Fruit fly (Drosophila melanogaster) whole organism, embryonic: ENCODE results near the gene bmm.

Experiments used
- B-H1 ChIP-seq: fragments of 200-800 bp; sonication (Bioruptor generic); IDR thresholded peaks from 3 replicates; pipeline ENCODE4 v1.3.6; 2022; ENCODE audit warnings: missing biosample characterization, missing genetic modification characterization
- BtbVII ChIP-seq: fragments of 200-800 bp; sonication (Bioruptor generic); optimal IDR thresholded peaks from 3 replicates; lab custom pipeline; 2017; ENCODE audit warnings: missing biosample characterization, mild to moderate bottlenecking, missing genetic modification characterization
- CG10147 ChIP-seq: fragments of 200-800 bp; sonication (Bioruptor generic); optimal IDR thresholded peaks from 2 replicates; lab custom pipeline; 2019; ENCODE audit warnings: missing biosample characterization, mild to moderate bottlenecking, missing genetic modification characterization, moderate library complexity
- CG10462 ChIP-seq: fragments of 200-800 bp; sonication (Bioruptor generic); optimal IDR thresholded peaks from 2 replicates; lab custom pipeline; 2016; ENCODE audit warnings: missing biosample characterization, missing genetic modification characterization
- CG11085 ChIP-seq: fragments of 200-800 bp; sonication (Bioruptor generic); IDR thresholded peaks from 2 replicates; pipeline ENCODE4 v1.3.6; 2022; ENCODE audit warnings: missing biosample characterization, missing genetic modification characterization
- CG1233 ChIP-seq: fragments of 200-800 bp; sonication (Bioruptor generic); optimal IDR thresholded peaks from 4 replicates; lab custom pipeline; 2018; ENCODE audit warnings: missing biosample characterization, mild to moderate bottlenecking, missing genetic modification characterization
- CG13775 ChIP-seq: fragments of 200-800 bp; sonication (Bioruptor generic); optimal IDR thresholded peaks from 3 replicates; lab custom pipeline; 2017; ENCODE audit warnings: missing biosample characterization, mild to moderate bottlenecking, missing genetic modification characterization
- CG14860 ChIP-seq: fragments of 200-800 bp; sonication (Bioruptor generic); IDR thresholded peaks from 3 replicates; pipeline ENCODE4 v1.3.6; 2022; ENCODE audit warnings: missing biosample characterization, missing genetic modification characterization; ENCODE audit not compliant: partially characterized antibody
- CG15601 ChIP-seq: fragments of 200-800 bp; sonication (Bioruptor generic); optimal IDR thresholded peaks from 3 replicates; lab custom pipeline; 2019; ENCODE audit warnings: missing biosample characterization, mild to moderate bottlenecking, missing genetic modification characterization, moderate library complexity
- CG16813 ChIP-seq: fragments of 200-800 bp; sonication (Bioruptor generic); IDR thresholded peaks from 3 replicates; pipeline ENCODE4 v1.3.6; 2022; ENCODE audit warnings: missing biosample characterization, missing genetic modification characterization; ENCODE audit not compliant: partially characterized antibody
- CG18476 ChIP-seq: fragments of 200-800 bp; sonication (Bioruptor generic); optimal IDR thresholded peaks from 2 replicates; lab custom pipeline; 2016; ENCODE audit warnings: missing biosample characterization, mild to moderate bottlenecking, missing genetic modification characterization
- CG18599 ChIP-seq: fragments of 200-800 bp; sonication (Bioruptor generic); optimal IDR thresholded peaks from 3 replicates; lab custom pipeline; 2017; ENCODE audit warnings: missing biosample characterization, missing genetic modification characterization, mild to moderate bottlenecking, moderate library complexity, missing genetic modification reagents
- CG30020 ChIP-seq: fragments of 200-800 bp; optimal IDR thresholded peaks from 2 replicates; lab custom pipeline; 2019; ENCODE audit warnings: missing biosample characterization, mild to moderate bottlenecking, missing genetic modification characterization, moderate library complexity
- CG33213 ChIP-seq: fragments of 200-800 bp; sonication (Bioruptor generic); optimal IDR thresholded peaks from 3 replicates; lab custom pipeline; 2016; ENCODE audit warnings: missing biosample characterization, missing genetic modification characterization
- CG3726 ChIP-seq: fragments of 200-800 bp; sonication (Bioruptor generic); IDR thresholded peaks from 3 replicates; pipeline ENCODE4, ENCODE4 v1.3.6; 2022; ENCODE audit warnings: missing biosample characterization, missing genetic modification characterization
- CG4707 ChIP-seq: fragments of 200-800 bp; sonication (Bioruptor generic); optimal IDR thresholded peaks from 2 replicates; lab custom pipeline; 2018; ENCODE audit warnings: missing biosample characterization, mild to moderate bottlenecking, missing genetic modification characterization, moderate library complexity
- CG5953 ChIP-seq: fragments of 200-800 bp; sonication (Bioruptor generic); IDR thresholded peaks from 2 replicates; pipeline ENCODE4 v1.3.6; 2022; ENCODE audit warnings: missing biosample characterization, missing genetic modification characterization
- CG6689 ChIP-seq: fragments of 200-800 bp; sonication (Bioruptor generic); IDR thresholded peaks from 2 replicates; pipeline ENCODE4 v1.3.6; 2022; ENCODE audit warnings: missing biosample characterization, missing genetic modification characterization
- CG6791 ChIP-seq: fragments of 200-800 bp; sonication (Bioruptor generic); IDR thresholded peaks from 3 replicates; pipeline ENCODE4 v1.3.6; 2022; ENCODE audit warnings: missing biosample characterization, missing genetic modification characterization; ENCODE audit not compliant: partially characterized antibody
- CG7963 ChIP-seq: fragments of 200-800 bp; sonication (Bioruptor generic); IDR thresholded peaks from 3 replicates; pipeline ENCODE4 v1.3.6; 2022; ENCODE audit warnings: missing biosample characterization, missing genetic modification characterization; ENCODE audit not compliant: partially characterized antibody
- CG9727 ChIP-seq: fragments of 200-800 bp; sonication (Bioruptor generic); optimal IDR thresholded peaks from 3 replicates; lab custom pipeline; 2017; ENCODE audit warnings: missing biosample characterization, mild to moderate bottlenecking, missing genetic modification characterization
- CG9797 ChIP-seq: fragments of 200-800 bp; sonication (Bioruptor generic); optimal IDR thresholded peaks from 3 replicates; lab custom pipeline; 2018; ENCODE audit warnings: missing biosample characterization, mild to moderate bottlenecking, missing genetic modification characterization
- CTCF ChIP-seq: fragments of 200-800 bp; sonication (Bioruptor generic); optimal IDR thresholded peaks from 2 replicates; lab custom pipeline; 2017; ENCODE audit warnings: missing biosample characterization, mild to moderate bottlenecking, missing genetic modification characterization, moderate library complexity
- Deaf1 ChIP-seq: fragments of 200-800 bp; optimal IDR thresholded peaks from 3 replicates; lab custom pipeline; 2019; ENCODE audit warnings: missing biosample characterization, mild to moderate bottlenecking, missing genetic modification characterization, moderate library complexity
- Dfd ChIP-seq, 2 experiments: fragments of >200 bp; optimal IDR thresholded peaks; 2 replicates each; lab custom pipeline; 2017; ENCODE audit warnings: missing biosample characterization in 2 of 2, missing genetic modification characterization in 2 of 2
- ERR ChIP-seq: fragments of 200-800 bp; sonication (Bioruptor generic); optimal IDR thresholded peaks from 2 replicates; lab custom pipeline; 2016; ENCODE audit warnings: missing biosample characterization, missing genetic modification characterization
- Fer3 ChIP-seq: fragments of 200-800 bp; sonication (Bioruptor generic); optimal IDR thresholded peaks from 2 replicates; lab custom pipeline; 2018; ENCODE audit warnings: missing biosample characterization, mild to moderate bottlenecking, missing genetic modification characterization, moderate library complexity
- Gsc ChIP-seq: fragments of 200-800 bp; sonication (Bioruptor generic); IDR thresholded peaks from 2 replicates; pipeline ENCODE4 v1.3.6; 2022; ENCODE audit warnings: missing biosample characterization, missing genetic modification characterization
- Gug ChIP-seq: fragments of 200-800 bp; sonication (Bioruptor generic); IDR thresholded peaks from 4 replicates; pipeline ENCODE4 v1.3.6; 2022; ENCODE audit warnings: missing biosample characterization, missing genetic modification characterization
- HLH54F ChIP-seq: fragments of 200-800 bp; sonication (Bioruptor generic); optimal IDR thresholded peaks from 3 replicates; lab custom pipeline; 2016; ENCODE audit warnings: missing biosample characterization, missing genetic modification characterization
- Hand ChIP-seq: fragments of 200-800 bp; sonication (Bioruptor generic); optimal IDR thresholded peaks from 2 replicates; lab custom pipeline; 2017; ENCODE audit warnings: mild to moderate bottlenecking, missing biosample characterization, missing genetic modification reagents, missing genetic modification characterization
- HmgZ ChIP-seq: fragments of 200-800 bp; sonication (Bioruptor generic); optimal IDR thresholded peaks from 2 replicates; lab custom pipeline; 2018; ENCODE audit warnings: missing biosample characterization, mild to moderate bottlenecking, missing genetic modification characterization
- Med ChIP-seq: fragments of 200-800 bp; sonication (Bioruptor generic); peaks from one replicate; lab custom pipeline; 2016; ENCODE audit warnings: missing biosample characterization, missing genetic modification characterization, mild to moderate bottlenecking, inconsistent platforms, moderate library complexity
- Nf-YC ChIP-seq: fragments of 200-800 bp; optimal IDR thresholded peaks from 3 replicates; lab custom pipeline; 2019; ENCODE audit warnings: missing biosample characterization, mild to moderate bottlenecking, missing genetic modification characterization, moderate library complexity
- Opbp ChIP-seq: fragments of 200-800 bp; sonication (Bioruptor generic); IDR thresholded peaks from 3 replicates; pipeline ENCODE4 v1.3.6; 2022; ENCODE audit warnings: missing biosample characterization, missing genetic modification characterization; ENCODE audit not compliant: partially characterized antibody
- Ptx1 ChIP-seq: fragments of 200-800 bp; sonication (Bioruptor generic); IDR thresholded peaks from 2 replicates; pipeline ENCODE4 v1.3.6; 2022; ENCODE audit warnings: missing biosample characterization, missing genetic modification characterization
- Xrp1 ChIP-seq: fragments of 200-800 bp; sonication (Bioruptor generic); IDR thresholded peaks from 2 replicates; pipeline ENCODE4 v1.3.6; 2022; ENCODE audit warnings: missing biosample characterization, missing genetic modification characterization
- bab2 ChIP-seq: fragments of 200-800 bp; sonication (Bioruptor generic); optimal IDR thresholded peaks from 2 replicates; lab custom pipeline; 2016; ENCODE audit warnings: missing biosample characterization, missing genetic modification characterization
- crp ChIP-seq, 2 experiments: fragments of 200-800 bp; sonication (Bioruptor generic); optimal IDR thresholded peaks; 2 replicates in 1 of 2; 3 replicates in 1 of 2; lab custom pipeline; 2017; ENCODE audit warnings: missing biosample characterization in 2 of 2, missing genetic modification characterization in 2 of 2, mild to moderate bottlenecking in 1 of 2, moderate library complexity in 1 of 2
- disco-r ChIP-seq: fragments of 200-800 bp; sonication (Bioruptor generic); optimal IDR thresholded peaks from 2 replicates; lab custom pipeline; 2016; ENCODE audit warnings: missing biosample characterization, missing genetic modification characterization
- dpn ChIP-seq, 2 experiments: fragments of 200-800 bp; sonication (Bioruptor generic); optimal IDR thresholded peaks; 3 replicates each; lab custom pipeline; 2016; ENCODE audit warnings: missing biosample characterization in 2 of 2, missing genetic modification characterization in 2 of 2
- ham ChIP-seq: fragments of 200-800 bp; sonication (Bioruptor generic); IDR thresholded peaks from 2 replicates; pipeline ENCODE4 v1.3.6; 2022; ENCODE audit warnings: missing biosample characterization, missing genetic modification characterization
- lab ChIP-seq: fragments of 200-800 bp; sonication (Bioruptor generic); optimal IDR thresholded peaks from 3 replicates; lab custom pipeline; 2017; ENCODE audit warnings: missing biosample characterization, missing genetic modification characterization, mild to moderate bottlenecking, moderate library complexity, missing genetic modification reagents
- nerfin-2 ChIP-seq: fragments of 200-800 bp; sonication (Bioruptor generic); IDR thresholded peaks from 2 replicates; pipeline ENCODE4 v1.3.6; 2022; ENCODE audit warnings: missing biosample characterization, missing genetic modification characterization; ENCODE audit not compliant: partially characterized antibody
- pho ChIP-seq: fragments of 200-800 bp; sonication (Bioruptor generic); optimal IDR thresholded peaks from 2 replicates; lab custom pipeline; 2016; ENCODE audit warnings: missing biosample characterization, missing genetic modification characterization
- salm ChIP-seq: fragments of 200-800 bp; sonication (Bioruptor generic); optimal IDR thresholded peaks from 2 replicates; lab custom pipeline; 2018; ENCODE audit warnings: missing biosample characterization, mild to moderate bottlenecking, missing genetic modification characterization
- tna ChIP-seq: fragments of 200-800 bp; sonication (Bioruptor generic); IDR thresholded peaks from 2 replicates; pipeline ENCODE4 v1.3.6; 2022; ENCODE audit warnings: missing biosample characterization, missing genetic modification characterization; ENCODE audit not compliant: partially characterized antibody
- vvl ChIP-seq: fragments of 200-800 bp; sonication (Bioruptor generic); IDR thresholded peaks from 2 replicates; pipeline ENCODE4 v1.3.6; 2022; ENCODE audit warnings: missing biosample characterization, missing genetic modification characterization

bmm gene

dm6 chr3L:14759984-14760626 is 26.1 kb downstream of the bmm start (continued):
- TF ChIP-seq CG6791 (GFP tag; lab: Robert Waterston, UW) (0 out of 3 replicates have a peak, but pooled peaks have one; percentile 44), dpn (GFP tag; optimal IDR thresholded peaks at IDR 0.05; lab: Kevin White, UChicago) (peak; percentile 71 to 78), B-H1 (GFP tag; lab: Robert Waterston, UW) (peak; percentile 38; the same call in 1 of the 3 replicates), BtbVII (GFP tag; lab: Kevin White, UChicago) (peak; percentile 41), bab2 (GFP tag; lab: Kevin White, UChicago) (peak; percentile 69), Hand (GFP tag; lab: Kevin White, UChicago) (peak; percentile 21), salm (tag; lab: Kevin White, UChicago) (peak; percentile 25), CG11085 (GFP tag; lab: Robert Waterston, UW) (peak; percentile 27; the same call in 1 of the 2 replicates), ham (GFP tag; lab: Robert Waterston, UW) (no peak), Deaf1 (tag; lab: Kevin White, UChicago) (no peak), Gug (GFP tag; lab: Robert Waterston, UW) (peak; percentile 58; the same call in 2 of the 4 replicates), CG13775 (GFP tag; lab: Kevin White, UChicago) (peak; percentile 57), CG3726 (GFP tag; lab: Robert Waterston, UW) (no peak), disco-r (GFP tag; lab: Kevin White, UChicago) (peak; percentile 23), CG30020 (tag; lab: Kevin White, UChicago) (no peak), Gsc (no peak), CG9797 (GFP tag; lab: Kevin White, UChicago) (peak; percentile 12), CG18476 (peak; percentile 45), CG33213 (GFP tag; lab: Kevin White, UChicago) (no peak), lab (GFP tag; lab: Kevin White, UChicago) (peak; percentile 58), Opbp (GFP tag; lab: Robert Waterston, UW) (peak; percentile 44; the same call in 1 of the 3 replicates), CG7963 (GFP tag; lab: Robert Waterston, UW) (no peak), Xrp1 (peak; percentile 78), vvl (GFP tag; lab: Robert Waterston, UW) (peak; percentile 60), CG10147 (GFP tag; lab: Kevin White, UChicago) (peak; percentile 35), CG15601 (tag; lab: Kevin White, UChicago) (peak; percentile 55), ERR (GFP tag; lab: Kevin White, UChicago) (no peak), pho (GFP tag; lab: Kevin White, UChicago) (peak; percentile 42), crp (GFP tag; optimal IDR thresholded peaks at IDR 0.05; lab: Kevin White, UChicago) (peak in 1 of 2 experiments; percentile 35), tna (GFP tag; lab: Robert Waterston, UW) (0 out of 2 replicates have a peak, but pooled peaks have one; percentile 18), HLH54F (GFP tag; lab: Kevin White, UChicago) (peak; percentile 30), CG9727 (GFP tag; lab: Kevin White, UChicago) (peak; percentile 40), nerfin-2 (GFP tag; lab: Robert Waterston, UW) (peak; percentile 30; the same call in 1 of the 2 replicates), CTCF (GFP tag; lab: Kevin White, UChicago) (no peak), HmgZ (tag; lab: Kevin White, UChicago) (peak; percentile 42), CG18599 (GFP tag; lab: Kevin White, UChicago) (peak; percentile 66), Fer3 (peak; percentile 71), Ptx1 (GFP tag; lab: Robert Waterston, UW) (peak; percentile 76), Nf-YC (tag; lab: Kevin White, UChicago) (no peak), CG4707 (peak; percentile 17), CG1233 (GFP tag; lab: Kevin White, UChicago) (no peak), Med (peak; percentile 94), CG14860 (GFP tag; lab: Robert Waterston, UW) (no peak), CG10462 (GFP tag; lab: Kevin White, UChicago) (peak; percentile 46), CG6689 (GFP tag; lab: Robert Waterston, UW) (peak; percentile 52), CG16813 (GFP tag; lab: Robert Waterston, UW) (no peak), Dfd (GFP tag; optimal IDR thresholded peaks at IDR 0.05; lab: Kevin White, UChicago) (no peak), CG5953 (GFP tag; lab: Robert Waterston, UW) (peak; percentile 38; the same call in 1 of the 2 replicates)
